Fruit fly (Drosophila melanogaster) whole organism, embryonic: ENCODE results near the gene orb.

Source experiments
- CG12155 ChIP-seq: fragments of 200-800 bp; sonication (Bioruptor generic); optimal IDR thresholded peaks from 3 replicates; lab custom pipeline; 2016; ENCODE audit warnings: missing biosample characterization, missing genetic modification characterization
- CG12236 ChIP-seq: fragments of 200-800 bp; sonication (Bioruptor generic); optimal IDR thresholded peaks from 2 replicates; lab custom pipeline; 2016; ENCODE audit warnings: missing biosample characterization, missing genetic modification characterization
- CG12942 ChIP-seq: fragments of 200-800 bp; sonication (Bioruptor generic); optimal IDR thresholded peaks from 3 replicates; lab custom pipeline; 2016; ENCODE audit warnings: missing biosample characterization, missing genetic modification characterization
- CG1529 ChIP-seq: fragments of 200-800 bp; sonication (Bioruptor generic); optimal IDR thresholded peaks from 3 replicates; lab custom pipeline; 2018; ENCODE audit warnings: missing biosample characterization, missing genetic modification characterization
- CG15601 ChIP-seq: fragments of 200-800 bp; sonication (Bioruptor generic); optimal IDR thresholded peaks from 3 replicates; lab custom pipeline; 2019; ENCODE audit warnings: missing biosample characterization, mild to moderate bottlenecking, missing genetic modification characterization, moderate library complexity
- CG16863 ChIP-seq: fragments of 200-800 bp; sonication (Bioruptor generic); optimal IDR thresholded peaks from 3 replicates; lab custom pipeline; 2016; ENCODE audit warnings: missing biosample characterization, missing genetic modification characterization
- CG17328 ChIP-seq: fragments of 200-800 bp; sonication (Bioruptor generic); IDR thresholded peaks from 2 replicates; pipeline ENCODE4 v1.3.6; 2022; ENCODE audit warnings: missing biosample characterization, missing genetic modification characterization
- CG2202 ChIP-seq: fragments of 200-800 bp; sonication (Bioruptor generic); optimal IDR thresholded peaks from 2 replicates; lab custom pipeline; 2018; ENCODE audit warnings: missing biosample characterization, mild to moderate bottlenecking, missing genetic modification characterization
- CG2712 ChIP-seq: fragments of 200-800 bp; optimal IDR thresholded peaks from 3 replicates; lab custom pipeline; 2019; ENCODE audit warnings: missing biosample characterization, mild to moderate bottlenecking, missing genetic modification characterization, moderate library complexity
- CG2875 ChIP-seq: fragments of 200-800 bp; sonication (Bioruptor generic); optimal IDR thresholded peaks from 2 replicates; lab custom pipeline; 2017; ENCODE audit warnings: missing biosample characterization, mild to moderate bottlenecking, missing genetic modification characterization, missing genetic modification reagents
- CG30403 ChIP-seq: fragments of 200-800 bp; sonication (Bioruptor generic); optimal IDR thresholded peaks from 3 replicates; lab custom pipeline; 2016; ENCODE audit warnings: missing biosample characterization, missing genetic modification characterization
- CG30431 ChIP-seq: fragments of 200-800 bp; sonication (Bioruptor generic); optimal IDR thresholded peaks from 2 replicates; lab custom pipeline; 2017; ENCODE audit warnings: missing biosample characterization, missing genetic modification characterization
- CG33557 ChIP-seq: fragments of 200-800 bp; sonication (Bioruptor generic); optimal IDR thresholded peaks from 2 replicates; lab custom pipeline; 2019; ENCODE audit warnings: missing biosample characterization, mild to moderate bottlenecking, missing genetic modification characterization, moderate library complexity
- CG6689 ChIP-seq: fragments of 200-800 bp; sonication (Bioruptor generic); IDR thresholded peaks from 2 replicates; pipeline ENCODE4 v1.3.6; 2022; ENCODE audit warnings: missing biosample characterization, missing genetic modification characterization
- CG6765 ChIP-seq: fragments of 200-800 bp; sonication (Bioruptor generic); optimal IDR thresholded peaks from 3 replicates; lab custom pipeline; 2017; ENCODE audit warnings: missing biosample characterization, mild to moderate bottlenecking, missing genetic modification characterization
- CG8388 ChIP-seq: fragments of 200-800 bp; sonication (Bioruptor generic); optimal IDR thresholded peaks from 2 replicates; lab custom pipeline; 2019; ENCODE audit warnings: missing biosample characterization, mild to moderate bottlenecking, missing genetic modification characterization, moderate library complexity
- CG8765 ChIP-seq: fragments of 200-800 bp; sonication (Bioruptor generic); IDR thresholded peaks from 2 replicates; pipeline ENCODE4 v1.3.6; 2022; ENCODE audit warnings: missing biosample characterization, missing genetic modification characterization
- CG9727 ChIP-seq: fragments of 200-800 bp; sonication (Bioruptor generic); optimal IDR thresholded peaks from 3 replicates; lab custom pipeline; 2017; ENCODE audit warnings: missing biosample characterization, mild to moderate bottlenecking, missing genetic modification characterization
- CHES-1-like ChIP-seq: fragments of 200-800 bp; sonication (Bioruptor generic); optimal IDR thresholded peaks from 2 replicates; lab custom pipeline; 2016; ENCODE audit warnings: missing biosample characterization, missing genetic modification characterization
- CoRest ChIP-seq: fragments of 200-800 bp; sonication (Bioruptor generic); optimal IDR thresholded peaks from 3 replicates; lab custom pipeline; 2018; ENCODE audit warnings: missing biosample characterization, mild to moderate bottlenecking, missing genetic modification characterization, moderate library complexity
- Hr3 ChIP-seq: fragments of 200-800 bp; sonication (Bioruptor generic); optimal IDR thresholded peaks from 3 replicates; lab custom pipeline; 2016; ENCODE audit warnings: missing biosample characterization, missing genetic modification characterization
- Kr ChIP-seq: fragments of 200-800 bp; sonication (Bioruptor generic); optimal IDR thresholded peaks from 2 replicates; lab custom pipeline; 2017; ENCODE audit warnings: missing biosample characterization, mild to moderate bottlenecking, missing genetic modification characterization
- Mes4 ChIP-seq: fragments of 200-800 bp; sonication (Bioruptor generic); optimal IDR thresholded peaks from 2 replicates; lab custom pipeline; 2016; ENCODE audit warnings: missing biosample characterization, missing genetic modification characterization
- Nf-YB ChIP-seq: fragments of 200-800 bp; sonication (Bioruptor generic); optimal IDR thresholded peaks from 3 replicates; lab custom pipeline; 2019; ENCODE audit warnings: missing biosample characterization, mild to moderate bottlenecking, missing genetic modification characterization, moderate library complexity
- Rx ChIP-seq: fragments of 200-800 bp; sonication (Bioruptor generic); IDR thresholded peaks from 2 replicates; pipeline ENCODE4 v1.3.6; 2022; ENCODE audit warnings: missing biosample characterization, missing genetic modification characterization
- Six4 ChIP-seq: fragments of 200-800 bp; sonication (Bioruptor generic); optimal IDR thresholded peaks from 2 replicates; lab custom pipeline; 2016; ENCODE audit warnings: missing biosample characterization, missing genetic modification characterization
- Sox102F ChIP-seq: fragments of 200-800 bp; sonication (Bioruptor generic); optimal IDR thresholded peaks from 2 replicates; lab custom pipeline; 2018; ENCODE audit warnings: missing biosample characterization, mild to moderate bottlenecking, missing genetic modification characterization, moderate library complexity
- Xbp1 ChIP-seq: fragments of 200-800 bp; sonication (Bioruptor generic); optimal IDR thresholded peaks from 3 replicates; lab custom pipeline; 2016; ENCODE audit warnings: missing biosample characterization, mild to moderate bottlenecking, missing genetic modification characterization
- Xrp1 ChIP-seq: fragments of 200-800 bp; sonication (Bioruptor generic); IDR thresholded peaks from 2 replicates; pipeline ENCODE4 v1.3.6; 2022; ENCODE audit warnings: missing biosample characterization, missing genetic modification characterization
- ac ChIP-seq: fragments of 200-800 bp; sonication (Bioruptor generic); optimal IDR thresholded peaks from 3 replicates; lab custom pipeline; 2017; ENCODE audit warnings: missing biosample characterization, mild to moderate bottlenecking, missing genetic modification characterization
- az2 ChIP-seq: fragments of 200-800 bp; sonication (Bioruptor generic); optimal IDR thresholded peaks from 3 replicates; lab custom pipeline; 2016; ENCODE audit warnings: missing biosample characterization, missing genetic modification characterization
- bbx ChIP-seq: fragments of 200-800 bp; sonication (Bioruptor generic); IDR thresholded peaks from 2 replicates; pipeline ENCODE4 v1.3.6; 2022; ENCODE audit warnings: missing biosample characterization, missing genetic modification characterization; ENCODE audit not compliant: partially characterized antibody
- bsh ChIP-seq, 2 experiments: fragments of 200-800 bp; sonication (Bioruptor generic); optimal IDR thresholded peaks; 2 replicates each; lab custom pipeline; 2017 to 2018; ENCODE audit warnings: mild to moderate bottlenecking in 2 of 2, missing biosample characterization in 2 of 2, missing genetic modification characterization in 2 of 2, moderate library complexity in 1 of 2
- chif ChIP-seq, 2 experiments: fragments of 200-800 bp; sonication (Bioruptor generic); optimal IDR thresholded peaks; 3 replicates each; lab custom pipeline; 2016; ENCODE audit warnings: missing biosample characterization in 2 of 2, missing genetic modification characterization in 2 of 2
- croc ChIP-seq: fragments of 200-800 bp; sonication (Bioruptor generic); conservative IDR thresholded peaks from 3 replicates; pipeline ENCODE4 v1.3.6; 2022; ENCODE audit warnings: missing biosample characterization, missing genetic modification characterization
- crp ChIP-seq, 2 experiments: fragments of 200-800 bp; sonication (Bioruptor generic); optimal IDR thresholded peaks; 2 replicates in 1 of 2; 3 replicates in 1 of 2; lab custom pipeline; 2017; ENCODE audit warnings: missing biosample characterization in 2 of 2, missing genetic modification characterization in 2 of 2, mild to moderate bottlenecking in 1 of 2, moderate library complexity in 1 of 2
- dmrt11E ChIP-seq: fragments of 200-800 bp; sonication (Bioruptor generic); optimal IDR thresholded peaks from 3 replicates; lab custom pipeline; 2018; ENCODE audit warnings: missing biosample characterization, mild to moderate bottlenecking, missing genetic modification characterization, moderate library complexity
- fru ChIP-seq: fragments of >200 bp; optimal IDR thresholded peaks from 2 replicates; lab custom pipeline; 2017
- ind ChIP-seq: fragments of 200-800 bp; sonication (Bioruptor generic); optimal IDR thresholded peaks from 3 replicates; lab custom pipeline; 2016; ENCODE audit warnings: missing biosample characterization, missing genetic modification characterization
- inv ChIP-seq: fragments of 200-800 bp; sonication (Bioruptor generic); IDR thresholded peaks from 2 replicates; pipeline ENCODE4 v1.3.6; 2022; ENCODE audit warnings: missing biosample characterization, missing genetic modification characterization; ENCODE audit not compliant: partially characterized antibody
- lmd ChIP-seq: fragments of 200-800 bp; sonication (Bioruptor generic); IDR thresholded peaks from 2 replicates; pipeline ENCODE4 v1.3.6; 2022; ENCODE audit warnings: missing biosample characterization, missing genetic modification characterization
- lola ChIP-seq, 3 experiments: fragments of >200 bp in 2 of 3; fragments of 200-800 bp in 1 of 3; sonication (Bioruptor generic) in 1 of 3; optimal IDR thresholded peaks; 2 replicates each; lab custom pipeline; 2017 to 2019; ENCODE audit warnings: missing biosample characterization in 3 of 3, missing genetic modification characterization in 3 of 3, mild to moderate bottlenecking in 1 of 3, moderate library complexity in 1 of 3
- oc ChIP-seq: fragments of 200-800 bp; sonication (Bioruptor generic); optimal IDR thresholded peaks from 2 replicates; lab custom pipeline; 2018; ENCODE audit warnings: missing biosample characterization, mild to moderate bottlenecking, missing genetic modification characterization, moderate library complexity
- prd ChIP-seq, 3 experiments: fragments of >200 bp in 2 of 3; fragments of 200-800 bp in 1 of 3; sonication (Bioruptor generic) in 1 of 3; optimal IDR thresholded peaks in 2 of 3; IDR thresholded peaks in 1 of 3; 2 replicates in 2 of 3; 3 replicates in 1 of 3; pipeline versions ENCODE4 v1.3.6 to Lab custom; 2017 to 2022; ENCODE audit warnings: missing biosample characterization in 1 of 3, missing genetic modification characterization in 1 of 3
- row ChIP-seq: fragments of 200-800 bp; sonication (Bioruptor generic); IDR thresholded peaks from 3 replicates; pipeline ENCODE4 v1.3.6; 2022; ENCODE audit warnings: missing biosample characterization, missing genetic modification characterization
- tll ChIP-seq, 2 experiments: fragments of 200-800 bp in 1 of 2; fragments of >200 bp in 1 of 2; sonication (Bioruptor generic) in 1 of 2; optimal IDR thresholded peaks; 2 replicates each; lab custom pipeline; 2017 to 2019; ENCODE audit warnings: missing biosample characterization in 2 of 2, missing genetic modification characterization in 2 of 2, mild to moderate bottlenecking in 1 of 2, moderate library complexity in 1 of 2
- zf30C ChIP-seq: fragments of 200-800 bp; sonication (Bioruptor generic); optimal IDR thresholded peaks from 3 replicates; lab custom pipeline; 2018; ENCODE audit warnings: missing biosample characterization, mild to moderate bottlenecking, missing genetic modification characterization

orb gene

dm6 chr3R:23300091-23300918, 19.6 kb upstream of the orb start (continued):
- TF ChIP-seq CG8388 (GFP tag; lab: Kevin White, UChicago), result peak; percentile 62
- peak; percentile 39 for TF ChIP-seq Hr3 (GFP tag; lab: Kevin White, UChicago)
- TF ChIP-seq CG2875 (GFP tag; lab: Kevin White, UChicago), result peak; percentile 32
- no peak for TF ChIP-seq Six4 (GFP tag; lab: Kevin White, UChicago)
- TF ChIP-seq Mes4 (GFP tag; lab: Kevin White, UChicago), result peak; percentile 41
- no peak for TF ChIP-seq fru (lab: Kevin White, UChicago)
- TF ChIP-seq CHES-1-like (GFP tag; lab: Kevin White, UChicago), result peak; percentile 3
- peak; percentile 37 for TF ChIP-seq CoRest (tag; lab: Kevin White, UChicago)
- peak; percentile 65 for TF ChIP-seq ac (GFP tag; lab: Kevin White, UChicago)
- TF ChIP-seq Sox102F (GFP tag; lab: Kevin White, UChicago), result peak; percentile 32
- TF ChIP-seq chif (GFP tag; optimal IDR thresholded peaks at IDR 0.05; lab: Kevin White, UChicago), result peak; percentile 38 to 75
- TF ChIP-seq Nf-YB (GFP tag; lab: Kevin White, UChicago), result peak; percentile 17
- TF ChIP-seq az2 (GFP tag; lab: Kevin White, UChicago), result peak; percentile 52
- TF ChIP-seq CG17328 (GFP tag; lab: Robert Waterston, UW), result peak; percentile 68
- peak; percentile 18; the same call in 1 of the 2 replicates for TF ChIP-seq lmd (GFP tag; lab: Robert Waterston, UW)
- TF ChIP-seq ind (GFP tag; lab: Kevin White, UChicago), result no peak
- TF ChIP-seq croc (GFP tag; lab: Robert Waterston, UW), result no peak; the same call in 2 of the 3 replicates
- no peak for TF ChIP-seq bbx (GFP tag; lab: Robert Waterston, UW)
- peak; percentile 97 for TF ChIP-seq zf30C
- peak in 1 of 2 experiments; percentile 71 for TF ChIP-seq bsh (GFP tag; optimal IDR thresholded peaks at IDR 0.05; lab: Kevin White, UChicago)
- TF ChIP-seq CG12155 (GFP tag; lab: Kevin White, UChicago), result peak; percentile 27
- TF ChIP-seq CG15601 (tag; lab: Kevin White, UChicago), result peak; percentile 42
- TF ChIP-seq CG12236 (GFP tag; lab: Kevin White, UChicago), result peak; percentile 22
- TF ChIP-seq CG6689 (GFP tag; lab: Robert Waterston, UW), result 0 out of 2 replicates have a peak, but pooled peaks have one; percentile 18
- TF ChIP-seq CG6765 (GFP tag; lab: Kevin White, UChicago), result no peak
- TF ChIP-seq CG9727 (GFP tag; lab: Kevin White, UChicago), result peak; percentile 54
- peak; percentile 58 for TF ChIP-seq CG30431
- no peak for TF ChIP-seq inv
- peak; percentile 6 for TF ChIP-seq CG12942
- TF ChIP-seq tll (GFP tag; optimal IDR thresholded peaks at IDR 0.05; lab: Kevin White, UChicago), result peak in 1 of 2 experiments; percentile 41
- TF ChIP-seq CG16863 (GFP tag; lab: Kevin White, UChicago), result peak; percentile 52
- peak in 1 of 2 experiments; percentile 19 for TF ChIP-seq crp (GFP tag; optimal IDR thresholded peaks at IDR 0.05; lab: Kevin White, UChicago)
- peak; percentile 60 for TF ChIP-seq CG33557 (GFP tag; lab: Kevin White, UChicago)
- peak; percentile 74 for TF ChIP-seq CG8765 (GFP tag; lab: Robert Waterston, UW)
- peak in 1 of 3 experiments; percentile 82 for TF ChIP-seq lola (GFP tag; optimal IDR thresholded peaks at IDR 0.05; lab: Kevin White, UChicago)
- TF ChIP-seq CG1529 (GFP tag; lab: Kevin White, UChicago), result peak; percentile 47
- TF ChIP-seq CG2202, result peak; percentile 63
- TF ChIP-seq row, result peak; percentile 65
- peak; percentile 48 for TF ChIP-seq CG30403 (GFP tag; lab: Kevin White, UChicago)
- no peak for TF ChIP-seq Kr (GFP tag; lab: Kevin White, UChicago)
- TF ChIP-seq Xrp1 (GFP tag; lab: Robert Waterston, UW), result peak; percentile 66
- TF ChIP-seq Xbp1 (GFP tag; lab: Kevin White, UChicago), result peak; percentile 43
- TF ChIP-seq prd (optimal IDR thresholded peaks at IDR 0.05; lab: Kevin White, UChicago), result no peak
- TF ChIP-seq prd (GFP tag; IDR thresholded peaks at IDR 0.05; lab: Robert Waterston, UW), result peak; percentile 48; the same call in 2 of the 3 replicates
- no peak for TF ChIP-seq Rx (GFP tag; lab: Robert Waterston, UW)
- peak; percentile 16 for TF ChIP-seq oc
- TF ChIP-seq dmrt11E (tag; lab: Kevin White, UChicago), result peak; percentile 91
- TF ChIP-seq CG2712 (tag; lab: Kevin White, UChicago), result peak; percentile 63
